Worm (Caenorhabditis elegans): ENCODE results near the gene cutc-1.

cutc-1 gene

ce11 chrIII:8403507-8403906 is at the start of gene cutc-1:
cutc-1 (minus strand) TSS chrIII:8403607.
- TF ChIP-seq T23F11.4 (GFP tag; optimal IDR thresholded peaks at IDR 0.05), result no peak
- no peak for TF ChIP-seq ceh-30 (tag; optimal IDR thresholded peaks at IDR 0.05)
- no peak for TF ChIP-seq pax-1 (tag; optimal IDR thresholded peaks at IDR 0.05)
- no peak for TF ChIP-seq npax-4 (tag; optimal IDR thresholded peaks at IDR 0.05)
- TF ChIP-seq elt-2 (tag; optimal IDR thresholded peaks at IDR 0.05), result no peak
- no peak for TF ChIP-seq fkh-10 (GFP tag; optimal IDR thresholded peaks at IDR 0.05)
- TF ChIP-seq pag-3 (tag; optimal IDR thresholded peaks at IDR 0.05; ENCODE audit: borderline replicate concordance), result no peak
- no peak for TF ChIP-seq ztf-16 (tag; optimal IDR thresholded peaks at IDR 0.05)
- TF ChIP-seq pha-4 (tag; optimal IDR thresholded peaks at IDR 0.05), result no peak
- no peak for TF ChIP-seq hlh-6 (tag; optimal IDR thresholded peaks at IDR 0.05)
- no peak for TF ChIP-seq ceh-18 (tag; optimal IDR thresholded peaks at IDR 0.05)
- TF ChIP-seq sox-2 (GFP tag; IDR thresholded peaks at IDR 0.05), result no peak
- TF ChIP-seq ceh-19 (GFP tag; optimal IDR thresholded peaks at IDR 0.05), result no peak
- no peak for TF ChIP-seq ceh-45 (GFP tag; IDR thresholded peaks at IDR 0.05)
- TF ChIP-seq pros-1 (tag; optimal IDR thresholded peaks at IDR 0.05), result no peak

ce11 chrIII:8451181-8451580 is 47.8 kb upstream of the cutc-1 start:
- TF ChIP-seq mec-3 (tag; optimal IDR thresholded peaks at IDR 0.05; ENCODE audit: borderline replicate concordance), result no peak
- TF ChIP-seq fkh-6 (tag; optimal IDR thresholded peaks at IDR 0.05), result no peak
- no peak for TF ChIP-seq ttx-3 (tag; optimal IDR thresholded peaks at IDR 0.05)
- no peak for TF ChIP-seq tbx-2 (tag; optimal IDR thresholded peaks at IDR 0.05)
- TF ChIP-seq F13H6.1 (tag; optimal IDR thresholded peaks at IDR 0.05), result no peak
- no peak for TF ChIP-seq zip-5 (tag; optimal IDR thresholded peaks at IDR 0.05)
- no peak for TF ChIP-seq K02D7.2 (tag; optimal IDR thresholded peaks at IDR 0.05)
- no peak for TF ChIP-seq tbx-7 (tag; optimal IDR thresholded peaks at IDR 0.05)
- no peak for TF ChIP-seq sox-4 (tag; optimal IDR thresholded peaks at IDR 0.05)
- TF ChIP-seq pag-3 (tag; optimal IDR thresholded peaks at IDR 0.05; ENCODE audit: borderline replicate concordance), result no peak
- no peak for TF ChIP-seq ceh-18 (tag; optimal IDR thresholded peaks at IDR 0.05)
- TF ChIP-seq ceh-24 (tag; optimal IDR thresholded peaks at IDR 0.05), result no peak
- no peak for TF ChIP-seq ceh-14 (tag; optimal IDR thresholded peaks at IDR 0.05)
- no peak for TF ChIP-seq lin-11 (tag; optimal IDR thresholded peaks at IDR 0.05)
- TF ChIP-seq ets-4 (tag; optimal IDR thresholded peaks at IDR 0.05), result no peak

- no peak for TF ChIP-seq ceh-14 (tag; optimal IDR thresholded peaks at IDR 0.05)
- no peak for TF ChIP-seq F13H6.1 (tag; optimal IDR thresholded peaks at IDR 0.05)
- TF ChIP-seq lim-6 (tag; optimal IDR thresholded peaks at IDR 0.05), result no peak
- TF ChIP-seq ceh-19 (GFP tag; optimal IDR thresholded peaks at IDR 0.05), result no peak
- no peak for TF ChIP-seq elt-2 (tag; optimal IDR thresholded peaks at IDR 0.05)
- no peak for TF ChIP-seq fax-1 (tag; optimal IDR thresholded peaks at IDR 0.05)
- no peak for TF ChIP-seq npax-4 (tag; optimal IDR thresholded peaks at IDR 0.05)
- no peak for TF ChIP-seq ceh-6 (GFP tag; optimal IDR thresholded peaks at IDR 0.05)
- TF ChIP-seq gmeb-2 (tag; optimal IDR thresholded peaks at IDR 0.05), result no peak
- TF ChIP-seq lin-11 (tag; optimal IDR thresholded peaks at IDR 0.05), result no peak
- no peak for TF ChIP-seq dmd-4 (tag; optimal IDR thresholded peaks at IDR 0.05; ENCODE audit: borderline replicate concordance)
- no peak for TF ChIP-seq C08G9.2 (tag; optimal IDR thresholded peaks at IDR 0.05)
- no peak for TF ChIP-seq K02D7.2 (tag; optimal IDR thresholded peaks at IDR 0.05)
- no peak for TF ChIP-seq ceh-34 (tag; optimal IDR thresholded peaks at IDR 0.05)
- no peak for TF ChIP-seq K09A11.1 (tag; optimal IDR thresholded peaks at IDR 0.05; ENCODE audit: insufficient read depth)
Measured at ce11 chrIII:8450494-8450893, 47.1 kb upstream of the cutc-1 start.

- TF ChIP-seq dve-1 (tag; optimal IDR thresholded peaks at IDR 0.05) (no peak), sox-2 (GFP tag; IDR thresholded peaks at IDR 0.05) (no peak), ceh-6 (GFP tag; optimal IDR thresholded peaks at IDR 0.05) (no peak), nfya-1 (tag; optimal IDR thresholded peaks at IDR 0.05) (no peak), nhr-232 (tag; optimal IDR thresholded peaks at IDR 0.05) (no peak), mec-3 (tag; optimal IDR thresholded peaks at IDR 0.05; ENCODE audit: borderline replicate concordance) (no peak), sdc-2 (tag; optimal IDR thresholded peaks at IDR 0.05) (no peak), pqm-1 (tag; optimal IDR thresholded peaks at IDR 0.05) (no peak), ets-4 (tag; optimal IDR thresholded peaks at IDR 0.05) (no peak), fkh-10 (GFP tag; optimal IDR thresholded peaks at IDR 0.05) (no peak), pag-3 (tag; optimal IDR thresholded peaks at IDR 0.05; ENCODE audit: borderline replicate concordance) (no peak), ttx-3 (tag; optimal IDR thresholded peaks at IDR 0.05) (no peak), pax-1 (tag; optimal IDR thresholded peaks at IDR 0.05) (no peak)
Measured at ce11 chrIII:8449160-8449807, 45.9 kb upstream of the cutc-1 start, which contains the start of gene mrpl-32. mrpl-32 (plus strand) TSS chrIII:8449757.
